Fruit fly (Drosophila melanogaster) whole organism, wandering third instar larva: ENCODE results near the gene CG42537.
A peak's percentile ranks its signal among the peaks of the same experiment; 100 is the strongest.

Experiments
- Abd-B ChIP-seq: fragments of >200 bp; optimal IDR thresholded peaks from 2 replicates; lab custom pipeline; 2017; ENCODE audit warnings: missing biosample characterization, missing genetic modification characterization
- CG32264 ChIP-seq: fragments of 200-800 bp; sonication (Bioruptor generic); optimal IDR thresholded peaks from 2 replicates; lab custom pipeline; 2016; ENCODE audit warnings: missing biosample characterization, missing genetic modification characterization
- CG9705 ChIP-seq: fragments of 200-800 bp; sonication (Bioruptor generic); optimal IDR thresholded peaks from 2 replicates; lab custom pipeline; 2018; ENCODE audit warnings: missing biosample characterization, mild to moderate bottlenecking, missing genetic modification characterization
- CrebA ChIP-seq: fragments of 200-800 bp; sonication (Bioruptor generic); optimal IDR thresholded peaks from 2 replicates; lab custom pipeline; 2016; ENCODE audit warnings: missing biosample characterization, mild to moderate bottlenecking, missing genetic modification characterization, borderline replicate concordance
- Dfd ChIP-seq: fragments of >200 bp; optimal IDR thresholded peaks from 2 replicates; lab custom pipeline; 2017; ENCODE audit warnings: missing biosample characterization, missing genetic modification characterization
- Dif ChIP-seq: fragments of 200-275, 200-300 bp; sonication (Bioruptor generic); optimal IDR thresholded peaks from 2 replicates; lab custom pipeline; 2018; ENCODE audit warnings: missing biosample characterization, missing genetic modification characterization; ENCODE audit not compliant: partially characterized antibody
- GATAd ChIP-seq: sonication (Bioruptor generic); optimal IDR thresholded peaks from 2 replicates; lab custom pipeline; 2016; ENCODE audit warnings: missing biosample characterization, missing genetic modification characterization
- HLH106 ChIP-seq: fragments of 200-800 bp; optimal IDR thresholded peaks from 3 replicates; lab custom pipeline; 2019; ENCODE audit warnings: missing biosample characterization, mild to moderate bottlenecking, missing genetic modification characterization, moderate library complexity
- Hnf4 ChIP-seq: fragments of 200-800 bp; sonication (Bioruptor generic); optimal IDR thresholded peaks from 2 replicates; lab custom pipeline; 2016; ENCODE audit warnings: missing biosample characterization, mild to moderate bottlenecking, missing genetic modification characterization
- Hr78 ChIP-seq: fragments of >200 bp; optimal IDR thresholded peaks from 2 replicates; lab custom pipeline; 2017; ENCODE audit warnings: missing biosample characterization, missing genetic modification characterization
- Hr83 ChIP-seq: fragments of 200-300 bp; sonication (Bioruptor generic); optimal IDR thresholded peaks from 2 replicates; lab custom pipeline; 2016; ENCODE audit warnings: missing biosample characterization, mild to moderate bottlenecking, missing genetic modification characterization, moderate library complexity; ENCODE audit not compliant: poor library complexity, severe bottlenecking
- Jra ChIP-seq: sonication (Bioruptor generic); optimal IDR thresholded peaks from 2 replicates; lab custom pipeline; 2016; ENCODE audit warnings: missing biosample characterization, missing genetic modification characterization
- Mio ChIP-seq: sonication (Bioruptor generic); optimal IDR thresholded peaks from 2 replicates; lab custom pipeline; 2016; ENCODE audit warnings: missing biosample characterization, missing genetic modification characterization
- Myc ChIP-seq: fragments of >200 bp; optimal IDR thresholded peaks from 2 replicates; lab custom pipeline; 2017
- N ChIP-seq: fragments of >200 bp; optimal IDR thresholded peaks from 2 replicates; lab custom pipeline; 2018; ENCODE audit warnings: missing biosample characterization, missing external identifiers, missing genetic modification characterization
- OdsH ChIP-seq: fragments of 200-800 bp; sonication (Bioruptor generic); optimal IDR thresholded peaks from 2 replicates; lab custom pipeline; 2016; ENCODE audit warnings: missing biosample characterization, mild to moderate bottlenecking, missing genetic modification characterization
- Rel ChIP-seq, 2 experiments: fragments of 200-800 bp; sonication (Bioruptor generic) in 1 of 2; optimal IDR thresholded peaks; 2 replicates in 1 of 2; 3 replicates in 1 of 2; lab custom pipeline; 2016 to 2019; ENCODE audit warnings: mild to moderate bottlenecking in 2 of 2, missing biosample characterization in 2 of 2, missing genetic modification characterization in 2 of 2, moderate library complexity in 1 of 2
- Sp1 ChIP-seq: fragments of 200-800 bp; sonication (Bioruptor generic); optimal IDR thresholded peaks from 3 replicates; lab custom pipeline; 2019; ENCODE audit warnings: missing biosample characterization, mild to moderate bottlenecking, missing genetic modification characterization, moderate library complexity
- Vsx2 ChIP-seq: fragments of 200-300, 225-300 bp; sonication (Bioruptor generic); optimal IDR thresholded peaks from 2 replicates; lab custom pipeline; 2018; ENCODE audit warnings: missing biosample characterization, missing genetic modification characterization; ENCODE audit not compliant: partially characterized antibody
- br ChIP-seq: fragments of 200-800 bp; sonication (Bioruptor generic); optimal IDR thresholded peaks from 2 replicates; lab custom pipeline; 2016; ENCODE audit warnings: missing biosample characterization, missing genetic modification characterization
- brk ChIP-seq: fragments of 200-800 bp; sonication (Bioruptor generic); optimal IDR thresholded peaks from 2 replicates; lab custom pipeline; 2016; ENCODE audit warnings: missing biosample characterization, mild to moderate bottlenecking, missing genetic modification characterization
- dl ChIP-seq, 2 experiments: fragments of 175-275, 200-275 bp in 1 of 2; fragments of 200-275 bp in 1 of 2; sonication (Bioruptor generic); optimal IDR thresholded peaks; lab custom pipeline; 2018; ENCODE audit warnings: mild to moderate bottlenecking in 2 of 2, missing biosample characterization in 2 of 2, missing genetic modification characterization in 2 of 2, moderate library complexity in 2 of 2; ENCODE audit not compliant: partially characterized antibody in 2 of 2, insufficient read depth in 1 of 2
- dsf ChIP-seq: sonication (Bioruptor generic); optimal IDR thresholded peaks from 2 replicates; lab custom pipeline; 2016; ENCODE audit warnings: missing biosample characterization, missing genetic modification characterization, borderline replicate concordance
- ey ChIP-seq: fragments of 200-800 bp; sonication (Bioruptor generic); optimal IDR thresholded peaks from 2 replicates; lab custom pipeline; 2016; ENCODE audit warnings: missing biosample characterization, missing genetic modification characterization
- foxo ChIP-seq, 2 experiments: fragments of 200-800 bp; sonication (Bioruptor generic); optimal IDR thresholded peaks; 2 replicates in 1 of 2; 3 replicates in 1 of 2; lab custom pipeline; 2016 to 2017; ENCODE audit warnings: missing biosample characterization in 2 of 2, missing genetic modification characterization in 2 of 2
- fru ChIP-seq: fragments of 200-800 bp; sonication (Bioruptor generic); optimal IDR thresholded peaks from 3 replicates; lab custom pipeline; 2016; ENCODE audit warnings: missing biosample characterization, mild to moderate bottlenecking, missing genetic modification characterization
- h ChIP-seq: fragments of 200-800 bp; sonication (Bioruptor generic); optimal IDR thresholded peaks from 3 replicates; lab custom pipeline; 2016; ENCODE audit warnings: missing biosample characterization, mild to moderate bottlenecking, missing genetic modification characterization
- jim ChIP-seq: fragments of 175-275, 200-325 bp; sonication (Bioruptor generic); optimal IDR thresholded peaks from 2 replicates; lab custom pipeline; 2016; ENCODE audit warnings: missing biosample characterization, mild to moderate bottlenecking, missing genetic modification characterization
- pan ChIP-seq: fragments of >200 bp; optimal IDR thresholded peaks from 2 replicates; lab custom pipeline; 2017
- psq ChIP-seq: fragments of 200-800 bp; sonication (Bioruptor generic); optimal IDR thresholded peaks from 3 replicates; lab custom pipeline; 2017; ENCODE audit warnings: missing biosample characterization, mild to moderate bottlenecking, missing genetic modification characterization, moderate library complexity
- rgr ChIP-seq: fragments of 200-800 bp; sonication (Bioruptor generic); optimal IDR thresholded peaks from 3 replicates; lab custom pipeline; 2016; ENCODE audit warnings: missing biosample characterization, mild to moderate bottlenecking, missing genetic modification characterization
- sage ChIP-seq: fragments of 200-800 bp; sonication (Bioruptor generic); optimal IDR thresholded peaks from 2 replicates; lab custom pipeline; 2016; ENCODE audit warnings: missing biosample characterization, mild to moderate bottlenecking, missing genetic modification characterization
- sv ChIP-seq: fragments of 200-800 bp; sonication (Bioruptor generic); optimal IDR thresholded peaks from 3 replicates; lab custom pipeline; 2016; ENCODE audit warnings: missing biosample characterization, missing genetic modification characterization
- woc ChIP-seq: sonication (Bioruptor generic); optimal IDR thresholded peaks from 2 replicates; lab custom pipeline; 2016; ENCODE audit warnings: missing biosample characterization, mild to moderate bottlenecking, missing genetic modification characterization

The CG42537 gene

dm6 chr3R:6351696-6352378 lies 25.8 kb upstream of the CG42537 start:
- no peak for TF ChIP-seq jim (GFP tag; lab: Kevin White, UChicago)
- TF ChIP-seq dl (GFP tag; optimal IDR thresholded peaks at IDR 0.05; lab: Kevin White, UChicago; ENCODE audit: insufficient read depth in 1 of 2, partially characterized antibody in 2 of 2): no peak
- TF ChIP-seq GATAd (GFP tag; lab: Kevin White, UChicago): no peak
- no peak for TF ChIP-seq psq
- TF ChIP-seq fru: no peak
- peak in 1 of 2 experiments; percentile 22 for TF ChIP-seq foxo (GFP tag; optimal IDR thresholded peaks at IDR 0.05; lab: Kevin White, UChicago)
- peak; percentile 2 for TF ChIP-seq HLH106
- TF ChIP-seq CrebA (GFP tag; lab: Kevin White, UChicago): no peak
- TF ChIP-seq Vsx2: no peak
- no peak for TF ChIP-seq Dfd (GFP tag; lab: Kevin White, UChicago)
- peak; percentile 18 for TF ChIP-seq rgr
- TF ChIP-seq CG32264 (GFP tag; lab: Kevin White, UChicago): no peak
- no peak for TF ChIP-seq Hnf4 (GFP tag; lab: Kevin White, UChicago)
- TF ChIP-seq ey: no peak
- TF ChIP-seq Sp1 (GFP tag; lab: Kevin White, UChicago): no peak
- TF ChIP-seq br (GFP tag; lab: Kevin White, UChicago): no peak
- TF ChIP-seq Abd-B (GFP tag; lab: Kevin White, UChicago): no peak
- no peak for TF ChIP-seq N (GFP tag; lab: Kevin White, UChicago)
- TF ChIP-seq, all 38 proteins: peak for 3

dm6 chr3R:6352436-6352835 lies 25.2 kb upstream of the CG42537 start:
- TF ChIP-seq Myc (lab: Kevin White, UChicago): no peak
- no peak for TF ChIP-seq OdsH (GFP tag; lab: Kevin White, UChicago)
- no peak for TF ChIP-seq psq
- TF ChIP-seq Dif (GFP tag; lab: Kevin White, UChicago): no peak
- TF ChIP-seq pan (lab: Kevin White, UChicago): no peak
- TF ChIP-seq CG32264 (GFP tag; lab: Kevin White, UChicago): no peak
- no peak for TF ChIP-seq Rel (GFP tag; optimal IDR thresholded peaks at IDR 0.05; lab: Kevin White, UChicago)
- TF ChIP-seq Rel (tag; optimal IDR thresholded peaks at IDR 0.05; lab: Kevin White, UChicago): no peak

dm6 chr3R:6352893-6353623 lies 24.5 kb upstream of the CG42537 start:
- peak; percentile 14 for TF ChIP-seq h (GFP tag; lab: Kevin White, UChicago)
- peak; percentile 55 for TF ChIP-seq Hr83 (GFP tag; lab: Kevin White, UChicago)
- peak in 1 of 2 experiments; percentile 10 for TF ChIP-seq foxo (GFP tag; optimal IDR thresholded peaks at IDR 0.05; lab: Kevin White, UChicago)
- no peak for TF ChIP-seq sage (GFP tag; lab: Kevin White, UChicago)
- peak; percentile 23 for TF ChIP-seq HLH106
- peak; percentile 28 for TF ChIP-seq Rel (GFP tag; optimal IDR thresholded peaks at IDR 0.05; lab: Kevin White, UChicago)
- TF ChIP-seq Rel (tag; optimal IDR thresholded peaks at IDR 0.05; lab: Kevin White, UChicago): peak; percentile 81
- TF ChIP-seq br (GFP tag; lab: Kevin White, UChicago): peak; percentile 9
- no peak for TF ChIP-seq CG9705 (GFP tag; lab: Kevin White, UChicago)
- peak in 1 of 2 experiments; percentile 40 for TF ChIP-seq dl (GFP tag; optimal IDR thresholded peaks at IDR 0.05; lab: Kevin White, UChicago; ENCODE audit: insufficient read depth in 1 of 2, partially characterized antibody in 2 of 2)
- no peak for TF ChIP-seq Jra (GFP tag; lab: Kevin White, UChicago)

dm6 chr3R:6353624-6354352 lies 23.8 kb upstream of the CG42537 start:
- peak; percentile 60 for TF ChIP-seq Hnf4 (GFP tag; lab: Kevin White, UChicago)
- TF ChIP-seq Myc (lab: Kevin White, UChicago): no peak
- no peak for TF ChIP-seq CG32264 (GFP tag; lab: Kevin White, UChicago)
- TF ChIP-seq CG9705 (GFP tag; lab: Kevin White, UChicago): peak; percentile 33
- TF ChIP-seq br (GFP tag; lab: Kevin White, UChicago): peak; percentile 70
- peak; percentile 10 for TF ChIP-seq Hr83 (GFP tag; lab: Kevin White, UChicago)
- peak; percentile 81 for TF ChIP-seq OdsH (GFP tag; lab: Kevin White, UChicago)
- TF ChIP-seq fru: peak; percentile 87
- TF ChIP-seq ey: peak; percentile 78
- TF ChIP-seq Mio (GFP tag; lab: Kevin White, UChicago): no peak
- no peak for TF ChIP-seq Dfd (GFP tag; lab: Kevin White, UChicago)
- peak; percentile 91 for TF ChIP-seq psq
- TF ChIP-seq h (GFP tag; lab: Kevin White, UChicago): peak; percentile 83
- TF ChIP-seq brk (GFP tag; lab: Kevin White, UChicago): peak; percentile 69
- TF ChIP-seq sv: peak; percentile 9
- peak; percentile 73 for TF ChIP-seq HLH106
- TF ChIP-seq sage (GFP tag; lab: Kevin White, UChicago): peak; percentile 30
- TF ChIP-seq Hr78 (GFP tag; lab: Kevin White, UChicago): no peak
- TF ChIP-seq dsf (GFP tag; lab: Kevin White, UChicago): peak; percentile 30
- TF ChIP-seq dl (GFP tag; optimal IDR thresholded peaks at IDR 0.05; lab: Kevin White, UChicago; ENCODE audit: insufficient read depth in 1 of 2, partially characterized antibody in 2 of 2): no peak
- peak in 1 of 2 experiments; percentile 86 for TF ChIP-seq foxo (GFP tag; optimal IDR thresholded peaks at IDR 0.05; lab: Kevin White, UChicago)
- peak; percentile 75 for TF ChIP-seq woc (GFP tag; lab: Kevin White, UChicago)
- TF ChIP-seq Dif (GFP tag; lab: Kevin White, UChicago): peak; percentile 32
- TF ChIP-seq rgr: peak; percentile 76
- TF ChIP-seq Jra (GFP tag; lab: Kevin White, UChicago): no peak
